Worm (Caenorhabditis elegans): ENCODE measurements around the gene mltn-13.

mltn-13 gene

ce11 chrX:4444843-4445242 is 3.3 kb downstream of the mltn-13 start (continued):
- TF ChIP-seq nhr-11 (tag; optimal IDR thresholded peaks at IDR 0.05) (no peak), alr-1 (tag; optimal IDR thresholded peaks at IDR 0.05; ENCODE audit: borderline replicate concordance) (no peak), fkh-8 (tag; optimal IDR thresholded peaks at IDR 0.05) (no peak)

- TF ChIP-seq dsc-1 (tag; optimal IDR thresholded peaks at IDR 0.05) (peak; percentile 44), xbp-1 (tag; optimal IDR thresholded peaks at IDR 0.05) (peak; percentile 50), tbx-2 (tag; optimal IDR thresholded peaks at IDR 0.05) (peak; percentile 31), nhr-19 (GFP tag; conservative IDR thresholded peaks at IDR 0.05) (peak; percentile 62), lin-13 (GFP tag; optimal IDR thresholded peaks at IDR 0.05) (no peak), nhr-85 (tag) (peak; percentile 64), ceh-82 (tag; optimal IDR thresholded peaks at IDR 0.05) (peak; percentile 10 to 24 (median 19)), sox-4 (tag; optimal IDR thresholded peaks at IDR 0.05) (no peak), swsn-7 (tag; optimal IDR thresholded peaks at IDR 0.05) (peak; percentile 63), nhr-77 (tag; optimal IDR thresholded peaks at IDR 0.05) (peak; percentile 20), lin-35 (GFP tag; optimal IDR thresholded peaks at IDR 0.05) (peak; percentile 21 to 56), isw-1 (GFP tag; IDR thresholded peaks at IDR 0.05) (no peak), lsy-2 (tag; optimal IDR thresholded peaks at IDR 0.05) (peak; percentile 40 to 42), fkh-8 (tag; optimal IDR thresholded peaks at IDR 0.05) (peak; percentile 15), nhr-90 (tag; optimal IDR thresholded peaks at IDR 0.05; ENCODE audit: poor library complexity) (peak; percentile 61), grh-1 (GFP tag; IDR thresholded peaks at IDR 0.05) (peak; percentile 15; the same call in 1 of the 2 replicates), egl-27 (tag; optimal IDR thresholded peaks at IDR 0.05) (no peak), snu-23 (GFP tag; optimal IDR thresholded peaks at IDR 0.05) (peak; percentile 72), F16B12.6 (tag; optimal IDR thresholded peaks at IDR 0.05) (peak; percentile 4), nhr-71 (tag; optimal IDR thresholded peaks at IDR 0.05) (peak; percentile 67), skn-1 (tag; optimal IDR thresholded peaks at IDR 0.05) (peak; percentile 9), C16A3.4 (tag; optimal IDR thresholded peaks at IDR 0.05) (peak; percentile 42), irx-1 (tag; optimal IDR thresholded peaks at IDR 0.05) (peak; percentile 35), unc-130 (tag; optimal IDR thresholded peaks at IDR 0.05) (peak; percentile 38), efl-1 (optimal IDR thresholded peaks at IDR 0.05) (peak; percentile 2 to 11), efl-1 (GFP tag; optimal IDR thresholded peaks at IDR 0.05 in 1 of 2) (peak in 1 of 2 experiments; percentile 83), mab-9 (GFP tag; IDR thresholded peaks at IDR 0.05) (no peak), mep-1 (tag; optimal IDR thresholded peaks at IDR 0.05) (peak; percentile 67), unc-86 (tag; optimal IDR thresholded peaks at IDR 0.05) (no peak), hpl-2 (GFP tag; optimal IDR thresholded peaks at IDR 0.05) (no peak), dpl-1 (GFP tag; optimal IDR thresholded peaks at IDR 0.05) (peak in 1 of 3 experiments; percentile 5), nhr-47 (tag; optimal IDR thresholded peaks at IDR 0.05) (peak; percentile 67), fkh-4 (tag; optimal IDR thresholded peaks at IDR 0.05; ENCODE audit: borderline replicate concordance) (no peak), mdl-1 (tag; optimal IDR thresholded peaks at IDR 0.05) (peak in 1 of 2 experiments; percentile 75), lin-14 (GFP tag; optimal IDR thresholded peaks at IDR 0.05) (peak; percentile 53), unc-62 (GFP tag; optimal IDR thresholded peaks at IDR 0.05) (no peak), rnt-1 (tag; optimal IDR thresholded peaks at IDR 0.05) (peak; percentile 71), nhr-20 (tag; optimal IDR thresholded peaks at IDR 0.05) (peak; percentile 56), pax-3 (tag; optimal IDR thresholded peaks at IDR 0.05) (no peak), snpc-4 (tag; optimal IDR thresholded peaks at IDR 0.05) (no peak), jun-1 (tag; optimal IDR thresholded peaks at IDR 0.05) (no peak)
Observed at ce11 chrX:4444073-4444472, 4.1 kb downstream of the mltn-13 start.
